Worm (Caenorhabditis elegans): ENCODE results near the gene C16D9.1.

- no peak for TF ChIP-seq ref-1 (GFP tag; conservative IDR thresholded peaks at IDR 0.05)
- TF ChIP-seq ztf-29 (GFP tag; IDR thresholded peaks at IDR 0.05): no peak
- TF ChIP-seq tab-1 (GFP tag; IDR thresholded peaks at IDR 0.05): no peak
- TF ChIP-seq T22C8.4 (GFP tag; IDR thresholded peaks at IDR 0.05): no peak
- TF ChIP-seq klf-2 (GFP tag; conservative IDR thresholded peaks at IDR 0.05): no peak
- TF ChIP-seq med-1 (GFP tag; optimal IDR thresholded peaks at IDR 0.05; ENCODE audit: insufficient read depth): no peak
- TF ChIP-seq cog-1 (tag; optimal IDR thresholded peaks at IDR 0.05): no peak
These were observed 45.2 kb upstream of the C16D9.1 start, which contains the start of gene K07C11.7 for ce11 chrV:8213868-8214267.
